Worm (Caenorhabditis elegans): ENCODE data around the gene C14C6.6.

C14C6.6 gene

ce11 chrV:502803-503273 lies 45.0 kb downstream of the C14C6.6 start, which contains the start of gene T01G6.10:
TSS of gene T01G6.10 (minus strand) at chrV:503223.
- TF ChIP-seq flt-1 (GFP tag; IDR thresholded peaks at IDR 0.05) (no peak), ets-7 (tag; optimal IDR thresholded peaks at IDR 0.05) (no peak), hmbx-1 (tag; optimal IDR thresholded peaks at IDR 0.05) (no peak), sea-1 (GFP tag; conservative IDR thresholded peaks at IDR 0.05) (no peak)

ce11 chrV:501230-501629 lies 46.6 kb downstream of the C14C6.6 start, which contains the start of gene str-256:
TSS of gene str-256 (minus strand) at chrV:501330.
- TF ChIP-seq B0310.2 (tag; optimal IDR thresholded peaks at IDR 0.05) = no peak
- TF ChIP-seq F13C5.2 (tag; optimal IDR thresholded peaks at IDR 0.05) = no peak
- no peak for TF ChIP-seq tbx-11 (GFP tag; IDR thresholded peaks at IDR 0.05)
- TF ChIP-seq sea-1 (GFP tag; conservative IDR thresholded peaks at IDR 0.05) = no peak
- TF ChIP-seq hmg-4 (GFP tag; optimal IDR thresholded peaks at IDR 0.05) = no peak
- no peak for TF ChIP-seq tbx-37 (GFP tag; conservative IDR thresholded peaks at IDR 0.05)
- no peak for TF ChIP-seq ama-1 (optimal IDR thresholded peaks at IDR 0.05)
- TF ChIP-seq hmbx-1 (tag; optimal IDR thresholded peaks at IDR 0.05) = no peak
- TF ChIP-seq hnd-1 (tag; optimal IDR thresholded peaks at IDR 0.05) = no peak
- no peak for TF ChIP-seq aly-1 (tag; optimal IDR thresholded peaks at IDR 0.05)
- no peak for TF ChIP-seq ceh-36 (tag; optimal IDR thresholded peaks at IDR 0.05)
- TF ChIP-seq tra-4 (tag; optimal IDR thresholded peaks at IDR 0.05) = no peak
- no peak for TF ChIP-seq flt-1 (GFP tag; IDR thresholded peaks at IDR 0.05)
- TF ChIP-seq ets-7 (tag; optimal IDR thresholded peaks at IDR 0.05) = no peak
- no peak for TF ChIP-seq ceh-13 (GFP tag; optimal IDR thresholded peaks at IDR 0.05)
- TF ChIP-seq pes-1 (GFP tag; IDR thresholded peaks at IDR 0.05) = no peak
- no peak for TF ChIP-seq scrt-1 (GFP tag; IDR thresholded peaks at IDR 0.05)

ce11 chrV:500535-500934 lies 47.3 kb downstream of the C14C6.6 start:
- TF ChIP-seq tbx-37 (GFP tag; conservative IDR thresholded peaks at IDR 0.05) (no peak), pes-1 (GFP tag; IDR thresholded peaks at IDR 0.05) (no peak), ceh-36 (tag; optimal IDR thresholded peaks at IDR 0.05) (no peak), ets-7 (tag; optimal IDR thresholded peaks at IDR 0.05) (no peak), scrt-1 (GFP tag; IDR thresholded peaks at IDR 0.05) (no peak), sea-1 (GFP tag; conservative IDR thresholded peaks at IDR 0.05) (no peak), aly-1 (tag; optimal IDR thresholded peaks at IDR 0.05) (no peak), hnd-1 (tag; optimal IDR thresholded peaks at IDR 0.05) (no peak), flt-1 (GFP tag; IDR thresholded peaks at IDR 0.05) (no peak), B0310.2 (tag; optimal IDR thresholded peaks at IDR 0.05) (no peak), tbx-11 (GFP tag; IDR thresholded peaks at IDR 0.05) (no peak), F13C5.2 (tag; optimal IDR thresholded peaks at IDR 0.05) (no peak), ceh-13 (GFP tag; optimal IDR thresholded peaks at IDR 0.05) (no peak)

- TF ChIP-seq ceh-13 (GFP tag; optimal IDR thresholded peaks at IDR 0.05) (no peak), tbx-37 (GFP tag; conservative IDR thresholded peaks at IDR 0.05) (no peak), ets-7 (tag; optimal IDR thresholded peaks at IDR 0.05) (no peak), tbx-11 (GFP tag; IDR thresholded peaks at IDR 0.05) (no peak), tra-4 (tag; optimal IDR thresholded peaks at IDR 0.05) (no peak), aly-1 (tag; optimal IDR thresholded peaks at IDR 0.05) (no peak), hnd-1 (tag; optimal IDR thresholded peaks at IDR 0.05) (no peak), ceh-36 (tag; optimal IDR thresholded peaks at IDR 0.05) (no peak), hmg-4 (GFP tag; optimal IDR thresholded peaks at IDR 0.05) (no peak), B0310.2 (tag; optimal IDR thresholded peaks at IDR 0.05) (no peak), scrt-1 (GFP tag; IDR thresholded peaks at IDR 0.05) (no peak), hmbx-1 (tag; optimal IDR thresholded peaks at IDR 0.05) (no peak), ama-1 (optimal IDR thresholded peaks at IDR 0.05) (no peak), flt-1 (GFP tag; IDR thresholded peaks at IDR 0.05) (no peak), pes-1 (GFP tag; IDR thresholded peaks at IDR 0.05) (no peak), F13C5.2 (tag; optimal IDR thresholded peaks at IDR 0.05) (no peak), sea-1 (GFP tag; conservative IDR thresholded peaks at IDR 0.05) (no peak)
Observed at ce11 chrV:497399-497798, 50.5 kb downstream of the C14C6.6 start, which contains the start of gene T01G6.1. TSS of gene T01G6.1 (plus strand) at chrV:497699.

Data from whole organism, early embryonic.